Worm (Caenorhabditis elegans) whole organism, L4 larva: ENCODE results near the gene vps-50.

Experiments used
- D1046.2 ChIP-seq: fragments of 200-800 bp; sonication (Bioruptor generic); IDR thresholded peaks from 2 replicates; pipeline ENCODE4 v1.3.6; 2022; ENCODE audit warnings: missing genetic modification characterization, missing compliant biosample characterization
- F10B5.3 ChIP-seq: sonication (generic microtip); optimal IDR thresholded peaks from 2 replicates; lab custom pipeline; 2016; ENCODE audit warnings: mild to moderate bottlenecking, missing genetic modification characterization, missing compliant biosample characterization
- F26F4.8 ChIP-seq: fragments of 200-800 bp; sonication (Bioruptor generic); conservative IDR thresholded peaks from 2 replicates; pipeline ENCODE4 v1.3.6; 2022; ENCODE audit warnings: missing genetic modification characterization, missing compliant biosample characterization
- Y48G9A.11 ChIP-seq: fragments of 200-800 bp; sonication (Bioruptor generic); IDR thresholded peaks from 2 replicates; pipeline ENCODE4 v1.3.6; 2022; ENCODE audit warnings: missing genetic modification reagents, missing genetic modification characterization, missing compliant biosample characterization
- Y5F2A.4 ChIP-seq: fragments of 200-800 bp; sonication (Bioruptor generic); optimal IDR thresholded peaks from 2 replicates; lab custom pipeline; 2018; ENCODE audit warnings: mild to moderate bottlenecking, missing genetic modification characterization, missing compliant biosample characterization
- ceh-20 ChIP-seq: fragments of 200-800 bp; sonication (Bioruptor generic); IDR thresholded peaks from 2 replicates; pipeline ENCODE4 v1.3.6; 2022; ENCODE audit warnings: missing genetic modification reagents, missing genetic modification characterization, missing compliant biosample characterization
- ceh-32 ChIP-seq: sonication (generic microtip); optimal IDR thresholded peaks from 2 replicates; lab custom pipeline; 2016; ENCODE audit warnings: mild to moderate bottlenecking, missing genetic modification characterization, missing compliant biosample characterization; ENCODE audit not compliant: poor library complexity
- ceh-62 ChIP-seq: sonication (generic microtip); optimal IDR thresholded peaks from 2 replicates; lab custom pipeline; 2017; ENCODE audit warnings: missing biosample characterization, missing genetic modification characterization
- ceh-82 ChIP-seq: sonication (generic microtip); optimal IDR thresholded peaks from 2 replicates; lab custom pipeline; 2017; ENCODE audit warnings: missing biosample characterization, missing genetic modification characterization
- ces-1 ChIP-seq: fragments of 150-350 bp; sonication (generic microtip); optimal IDR thresholded peaks from 4 replicates; lab custom pipeline; 2014; ENCODE audit warnings: missing biosample characterization, missing genetic modification reagents, missing genetic modification characterization
- cey-2 ChIP-seq: sonication (generic microtip); optimal IDR thresholded peaks from 3 replicates; lab custom pipeline; 2017; ENCODE audit warnings: missing genetic modification characterization, mild to moderate bottlenecking, missing compliant biosample characterization, antibody characterized with exemption, borderline replicate concordance; ENCODE audit not compliant: insufficient read depth
- ctbp-1 ChIP-seq: fragments of 200-800 bp; sonication (Bioruptor generic); IDR thresholded peaks from 2 replicates; pipeline ENCODE4 v1.3.6; 2022; ENCODE audit warnings: missing genetic modification reagents, missing genetic modification characterization, missing compliant biosample characterization
- daf-16 ChIP-seq, 3 experiments: sonication (generic microtip); optimal IDR thresholded peaks; 2 replicates each; lab custom pipeline; 2016 to 2017; ENCODE audit warnings: missing genetic modification characterization in 3 of 3, missing genetic modification reagents in 3 of 3, mild to moderate bottlenecking in 2 of 3, missing compliant biosample characterization in 2 of 3, missing biosample characterization in 1 of 3, moderate library complexity in 1 of 3
- daf-19 ChIP-seq: fragments of 200-800 bp; sonication (Bioruptor generic); conservative IDR thresholded peaks from 2 replicates; pipeline ENCODE4 v1.3.6; 2022; ENCODE audit warnings: missing genetic modification characterization, missing compliant biosample characterization
- duxl-1 ChIP-seq: sonication (generic microtip); optimal IDR thresholded peaks from 2 replicates; lab custom pipeline; 2016; ENCODE audit warnings: mild to moderate bottlenecking, missing genetic modification characterization, moderate library complexity, missing compliant biosample characterization; ENCODE audit not compliant: poor library complexity
- dve-1 ChIP-seq: sonication (generic microtip); optimal IDR thresholded peaks from 2 replicates; lab custom pipeline; 2017; ENCODE audit warnings: antibody characterized with exemption, mild to moderate bottlenecking, missing genetic modification characterization, missing compliant biosample characterization; ENCODE audit not compliant: insufficient read depth
- egl-27 ChIP-seq: sonication (generic microtip); optimal IDR thresholded peaks from 3 replicates; lab custom pipeline; 2017; ENCODE audit warnings: missing biosample characterization, missing genetic modification reagents, missing genetic modification characterization
- egl-43 ChIP-seq: fragments of 200-800 bp; sonication (Bioruptor generic); IDR thresholded peaks from 2 replicates; pipeline ENCODE4 v1.3.6; 2022; ENCODE audit warnings: missing genetic modification reagents, missing genetic modification characterization, missing compliant biosample characterization
- fos-1 ChIP-seq: fragments of 150-350 bp; optimal IDR thresholded peaks from 2 replicates; lab custom pipeline; 2014; ENCODE audit warnings: missing biosample characterization, missing genetic modification characterization
- gei-8 ChIP-seq: fragments of 200-800 bp; sonication (Bioruptor generic); optimal IDR thresholded peaks from 2 replicates; lab custom pipeline; 2018; ENCODE audit warnings: mild to moderate bottlenecking, missing genetic modification characterization, missing compliant biosample characterization
- hlh-11 ChIP-seq: fragments of 200-800 bp; sonication (Bioruptor generic); optimal IDR thresholded peaks from 2 replicates; lab custom pipeline; 2018; ENCODE audit warnings: mild to moderate bottlenecking, missing genetic modification characterization, missing compliant biosample characterization
- hmg-1.1 ChIP-seq: fragments of 200-800 bp; sonication (Bioruptor generic); IDR thresholded peaks from 2 replicates; pipeline ENCODE4 v1.3.6; 2022; ENCODE audit warnings: missing genetic modification reagents, missing genetic modification characterization, missing compliant biosample characterization
- jun-1 ChIP-seq: fragments of 150-350 bp; optimal IDR thresholded peaks from 2 replicates; lab custom pipeline; 2014; ENCODE audit warnings: missing biosample characterization, missing genetic modification reagents, missing genetic modification characterization
- lim-7 ChIP-seq: fragments of 200-800 bp; sonication (Bioruptor generic); IDR thresholded peaks from 2 replicates; pipeline ENCODE4 v1.3.6; 2022; ENCODE audit warnings: missing genetic modification characterization, missing compliant biosample characterization
- lin-13 ChIP-seq: fragments of 150-350 bp; optimal IDR thresholded peaks from 2 replicates; lab custom pipeline; 2014; ENCODE audit warnings: missing biosample characterization, missing genetic modification reagents, missing genetic modification characterization
- lin-15B ChIP-seq: fragments of 150-350 bp; sonication (generic microtip); optimal IDR thresholded peaks from 3 replicates; lab custom pipeline; 2014; ENCODE audit warnings: missing biosample characterization, missing genetic modification characterization
- lsy-2 ChIP-seq, 2 experiments: fragments of 150-350 bp in 1 of 2; sonication (generic microtip) in 1 of 2; optimal IDR thresholded peaks; 2 replicates each; lab custom pipeline; 2014 to 2017; ENCODE audit warnings: missing biosample characterization in 2 of 2, missing genetic modification characterization in 2 of 2
- madf-5 ChIP-seq, 2 experiments: fragments of 200-800 bp; sonication (Bioruptor generic); IDR thresholded peaks; 2 replicates each; pipeline ENCODE4 v1.3.6; 2022; ENCODE audit warnings: missing compliant biosample characterization in 2 of 2, missing genetic modification characterization in 2 of 2
- mdt-29 ChIP-seq: fragments of 200-800 bp; sonication (Bioruptor generic); IDR thresholded peaks from 2 replicates; pipeline ENCODE4 v1.3.6; 2022; ENCODE audit warnings: missing genetic modification reagents, missing genetic modification characterization, missing compliant biosample characterization
- mes-2 ChIP-seq: sonication (generic microtip); optimal IDR thresholded peaks from 2 replicates; lab custom pipeline; 2016; ENCODE audit warnings: missing genotype, mild to moderate bottlenecking, missing genetic modification characterization, missing compliant biosample characterization; ENCODE audit not compliant: poor library complexity, severe bottlenecking
- mxl-2 ChIP-seq: fragments of 200-800 bp; sonication (Bioruptor generic); conservative IDR thresholded peaks from 2 replicates; pipeline ENCODE4 v1.3.6; 2022; ENCODE audit warnings: missing genetic modification reagents, missing genetic modification characterization, missing compliant biosample characterization
- mxl-3 ChIP-seq: fragments of 200-800 bp; sonication (Bioruptor generic); optimal IDR thresholded peaks from 2 replicates; lab custom pipeline; 2018; ENCODE audit warnings: mild to moderate bottlenecking, missing genetic modification characterization, missing compliant biosample characterization
- nhr-10 ChIP-seq: fragments of 150-350 bp; optimal IDR thresholded peaks from 2 replicates; lab custom pipeline; 2014; ENCODE audit warnings: missing biosample characterization, missing genetic modification characterization
- nhr-11 ChIP-seq: fragments of 150-350 bp; optimal IDR thresholded peaks from 2 replicates; lab custom pipeline; 2014; ENCODE audit warnings: missing biosample characterization, missing genetic modification characterization
- nhr-111 ChIP-seq: fragments of 200-800 bp; sonication (Bioruptor generic); optimal IDR thresholded peaks from 2 replicates; lab custom pipeline; 2018; ENCODE audit warnings: mild to moderate bottlenecking, missing genetic modification characterization, missing compliant biosample characterization
- nhr-237 ChIP-seq: sonication (generic microtip); optimal IDR thresholded peaks from 2 replicates; lab custom pipeline; 2017; ENCODE audit warnings: missing biosample characterization, missing genetic modification characterization
- nhr-28 ChIP-seq: fragments of 150-350 bp; optimal IDR thresholded peaks from 2 replicates; lab custom pipeline; 2014; ENCODE audit warnings: missing biosample characterization, missing genetic modification characterization
- nhr-42 ChIP-seq: fragments of 200-800 bp; sonication (Bioruptor generic); IDR thresholded peaks from 2 replicates; pipeline ENCODE4 v1.3.6; 2022; ENCODE audit warnings: missing genetic modification characterization, missing compliant biosample characterization
- php-3 ChIP-seq: fragments of 200-800 bp; sonication (Bioruptor generic); IDR thresholded peaks from 2 replicates; pipeline ENCODE4 v1.3.6; 2022; ENCODE audit warnings: missing genetic modification reagents, missing genetic modification characterization, missing compliant biosample characterization
- pqm-1 ChIP-seq: sonication (generic microtip); optimal IDR thresholded peaks from 2 replicates; lab custom pipeline; 2017; ENCODE audit warnings: missing biosample characterization, missing genetic modification characterization
- sdz-12 ChIP-seq: fragments of 200-800 bp; sonication (Bioruptor generic); optimal IDR thresholded peaks from 2 replicates; lab custom pipeline; 2018; ENCODE audit warnings: mild to moderate bottlenecking, missing genetic modification characterization, missing compliant biosample characterization
- snpc-1.2 ChIP-seq: fragments of 200-800 bp; sonication (Bioruptor generic); IDR thresholded peaks from 2 replicates; pipeline ENCODE4 v1.3.6; 2022; ENCODE audit warnings: missing genetic modification reagents, missing genetic modification characterization, missing compliant biosample characterization
- snpc-4 ChIP-seq: fragments of 150-350 bp; optimal IDR thresholded peaks from 2 replicates; lab custom pipeline; 2014; ENCODE audit warnings: missing biosample characterization, missing genetic modification characterization
- spr-1 ChIP-seq: sonication (generic microtip); optimal IDR thresholded peaks from 2 replicates; lab custom pipeline; 2016; ENCODE audit warnings: mild to moderate bottlenecking, missing genetic modification characterization, missing compliant biosample characterization
- tag-97 ChIP-seq: fragments of 200-800 bp; sonication (Bioruptor generic); IDR thresholded peaks from 2 replicates; pipeline ENCODE4 v1.3.6; 2022; ENCODE audit warnings: missing genetic modification characterization, missing compliant biosample characterization
- unc-130 ChIP-seq: sonication (generic microtip); optimal IDR thresholded peaks from 2 replicates; lab custom pipeline; 2016; ENCODE audit warnings: missing genetic modification reagents, missing genetic modification characterization, missing compliant biosample characterization
- unc-39 ChIP-seq: sonication (generic microtip); optimal IDR thresholded peaks from 2 replicates; lab custom pipeline; 2017; ENCODE audit warnings: missing biosample characterization, missing genetic modification characterization
- unc-62 ChIP-seq, 3 experiments: fragments of 150-350 bp in 1 of 3; sonication (generic microtip); optimal IDR thresholded peaks in 2 of 3; peaks in 1 of 3; 1 replicate in 1 of 3; 2 replicates in 2 of 3; lab custom pipeline; 2014 to 2017; ENCODE audit warnings: missing biosample characterization in 3 of 3, missing genetic modification characterization in 3 of 3, missing genetic modification reagents in 3 of 3, missing genotype in 1 of 3
- zfp-3 ChIP-seq: fragments of 200-800 bp; sonication (Bioruptor generic); conservative IDR thresholded peaks from 2 replicates; pipeline ENCODE4 v1.3.6; 2022; ENCODE audit warnings: missing genetic modification reagents, missing genetic modification characterization, missing compliant biosample characterization
- ztf-11 ChIP-seq: fragments of 150-350 bp; optimal IDR thresholded peaks from 2 replicates; lab custom pipeline; 2014; ENCODE audit warnings: missing biosample characterization, missing genetic modification characterization

vps-50 gene

ce11 chrIII:10844873-10845272, 24.1 kb upstream of the vps-50 start, which contains the start of gene pde-12 (continued):
- peak in 1 of 2 experiments; percentile 33 for TF ChIP-seq daf-16 (GFP tag; optimal IDR thresholded peaks at IDR 0.05; lab: Kevin White, UChicago)
- TF ChIP-seq daf-16 (tag; optimal IDR thresholded peaks at IDR 0.05; lab: Kevin White, UChicago), result peak; percentile 39
- peak; percentile 65; the same call in 1 of the 2 replicates for TF ChIP-seq nhr-42 (GFP tag; lab: Robert Waterston, UW)
- TF ChIP-seq fos-1 (tag; lab: Kevin White, UChicago), result no peak
- no peak for TF ChIP-seq Y5F2A.4
- TF ChIP-seq lsy-2 (tag; optimal IDR thresholded peaks at IDR 0.05; lab: Kevin White, UChicago), result peak; percentile 31 to 93
- no peak for TF ChIP-seq daf-19 (GFP tag; lab: Robert Waterston, UW)
- peak; percentile 96 for TF ChIP-seq mes-2 (tag; lab: Kevin White, UChicago)
- TF ChIP-seq ceh-20 (GFP tag; lab: Robert Waterston, UW), result peak; percentile 54
- TF ChIP-seq unc-62 (GFP tag; optimal IDR thresholded peaks at IDR 0.05 in 1 of 2; lab: Kevin White, UChicago), result peak in 1 of 2 experiments; percentile 81
- no peak for TF ChIP-seq unc-62 (tag; optimal IDR thresholded peaks at IDR 0.05; lab: Kevin White, UChicago)
- TF ChIP-seq snpc-4, result no peak
- TF ChIP-seq D1046.2 (GFP tag; lab: Robert Waterston, UW), result no peak
- TF ChIP-seq F26F4.8 (GFP tag; lab: Robert Waterston, UW), result no peak
- no peak for TF ChIP-seq snpc-1.2 (GFP tag; lab: Robert Waterston, UW)
- no peak for TF ChIP-seq php-3 (GFP tag; lab: Robert Waterston, UW)
- no peak for TF ChIP-seq unc-130
- TF ChIP-seq zfp-3, result 0 out of 2 replicates have a peak, but pooled peaks have one; percentile 45
- no peak for TF ChIP-seq sdz-12 (GFP tag; lab: Kevin White, UChicago)
- no peak for TF ChIP-seq mxl-2 (GFP tag; lab: Robert Waterston, UW)
- TF ChIP-seq hlh-11 (tag; lab: Kevin White, UChicago), result no peak
- TF ChIP-seq F10B5.3 (tag; lab: Kevin White, UChicago), result peak; percentile 62
- TF ChIP-seq nhr-10 (tag; lab: Kevin White, UChicago), result no peak
- no peak for TF ChIP-seq Y48G9A.11 (GFP tag; lab: Robert Waterston, UW)
- TF ChIP-seq tag-97 (GFP tag; lab: Robert Waterston, UW), result no peak
- TF ChIP-seq hmg-1.1, result peak; percentile 87
- TF ChIP-seq lin-13, result peak; percentile 33
- no peak for TF ChIP-seq pqm-1
- no peak for TF ChIP-seq jun-1 (tag; lab: Kevin White, UChicago)
- no peak for TF ChIP-seq madf-5 (GFP tag; IDR thresholded peaks at IDR 0.05; lab: Robert Waterston, UW)
- peak; percentile 40 for TF ChIP-seq lin-15B (tag; lab: Kevin White, UChicago)
- no peak for TF ChIP-seq nhr-111 (GFP tag; lab: Kevin White, UChicago)
- no peak for TF ChIP-seq ceh-82
- peak; percentile 68 for TF ChIP-seq spr-1
- TF ChIP-seq egl-27 (tag; lab: Kevin White, UChicago), result no peak
- TF ChIP-seq nhr-28, result peak; percentile 44
- no peak for TF ChIP-seq duxl-1 (tag; lab: Kevin White, UChicago)
- no peak for TF ChIP-seq gei-8 (GFP tag; lab: Kevin White, UChicago)
- peak; percentile 63 for TF ChIP-seq nhr-11 (tag; lab: Kevin White, UChicago)
- peak; percentile 85 for TF ChIP-seq dve-1
- TF ChIP-seq nhr-237 (tag; lab: Kevin White, UChicago), result no peak
- no peak for TF ChIP-seq ces-1 (GFP tag; lab: Kevin White, UChicago)
- no peak for TF ChIP-seq egl-43
- TF ChIP-seq mxl-3, result no peak
- peak; percentile 9 for TF ChIP-seq ceh-32 (tag; lab: Kevin White, UChicago)
- TF ChIP-seq ceh-62, result no peak
- no peak for TF ChIP-seq cey-2 (tag; lab: Kevin White, UChicago)
- TF ChIP-seq ctbp-1 (GFP tag; lab: Robert Waterston, UW), result peak; percentile 61
- no peak for TF ChIP-seq ztf-11 (tag; lab: Kevin White, UChicago)
- TF ChIP-seq unc-39 (tag; lab: Kevin White, UChicago), result no peak
- peak; percentile 50; the same call in 1 of the 2 replicates for TF ChIP-seq mdt-29
- no peak for TF ChIP-seq lim-7 (GFP tag; lab: Robert Waterston, UW)
